Fruit fly (Drosophila melanogaster) whole organism, adult: ENCODE data around the gene Tollo.

Experiments
- CG11617 ChIP-seq: fragments of 200-800 bp; sonication (Bioruptor generic); optimal IDR thresholded peaks from 2 replicates; lab custom pipeline; 2017; ENCODE audit warnings: mild to moderate bottlenecking, missing biosample characterization, missing genetic modification reagents, missing genetic modification characterization
- CG12768 ChIP-seq: fragments of 200-800 bp; sonication (Bioruptor generic); optimal IDR thresholded peaks from 2 replicates; lab custom pipeline; 2017; ENCODE audit warnings: missing biosample characterization, missing genetic modification characterization, mild to moderate bottlenecking, moderate library complexity, missing genetic modification reagents
- CG14711 ChIP-seq: fragments of 200-800 bp; sonication (Bioruptor generic); optimal IDR thresholded peaks from 2 replicates; lab custom pipeline; 2018; ENCODE audit warnings: missing biosample characterization, mild to moderate bottlenecking, missing genetic modification characterization, moderate library complexity
- CG1620 ChIP-seq: fragments of 200-800 bp; sonication (Bioruptor generic); optimal IDR thresholded peaks from 2 replicates; lab custom pipeline; 2016; ENCODE audit warnings: missing biosample characterization, missing genetic modification characterization
- CG33017 ChIP-seq: fragments of 200-800 bp; sonication (Bioruptor generic); optimal IDR thresholded peaks from 2 replicates; lab custom pipeline; 2018; ENCODE audit warnings: missing biosample characterization, mild to moderate bottlenecking, missing genetic modification characterization, moderate library complexity
- CG5204 ChIP-seq: fragments of 200-800 bp; sonication (Bioruptor generic); optimal IDR thresholded peaks from 2 replicates; lab custom pipeline; 2016; ENCODE audit warnings: missing biosample characterization, missing genetic modification characterization
- CG7045 ChIP-seq: fragments of 200-800 bp; sonication (Bioruptor generic); optimal IDR thresholded peaks from 2 replicates; lab custom pipeline; 2017; ENCODE audit warnings: missing biosample characterization, mild to moderate bottlenecking, missing genetic modification characterization
- CG7101 ChIP-seq: fragments of 200-800 bp; sonication (Bioruptor generic); optimal IDR thresholded peaks from 2 replicates; lab custom pipeline; 2018; ENCODE audit warnings: missing biosample characterization, mild to moderate bottlenecking, missing genetic modification characterization, moderate library complexity
- Clk ChIP-seq: fragments of 200-800 bp; sonication (Bioruptor generic); optimal IDR thresholded peaks from 2 replicates; lab custom pipeline; 2017; ENCODE audit warnings: missing biosample characterization, missing genetic modification characterization
- Crg-1 ChIP-seq: fragments of 200-800 bp; sonication (Bioruptor generic); optimal IDR thresholded peaks from 2 replicates; lab custom pipeline; 2016; ENCODE audit warnings: missing biosample characterization, missing genetic modification characterization
- Hr96 ChIP-seq: fragments of 200-800 bp; sonication (Bioruptor generic); optimal IDR thresholded peaks from 2 replicates; lab custom pipeline; 2016; ENCODE audit warnings: missing biosample characterization, missing genetic modification characterization
- Mnt ChIP-seq: fragments of 200-800 bp; sonication (Bioruptor generic); optimal IDR thresholded peaks from 2 replicates; lab custom pipeline; 2016; ENCODE audit warnings: missing biosample characterization, mild to moderate bottlenecking, missing genetic modification characterization
- bab1 ChIP-seq: fragments of 200-800 bp; sonication (Bioruptor generic); optimal IDR thresholded peaks from 3 replicates; lab custom pipeline; 2019; ENCODE audit warnings: missing biosample characterization, mild to moderate bottlenecking, missing genetic modification characterization, moderate library complexity
- cic ChIP-seq: fragments of 200-800 bp; sonication (Bioruptor generic); optimal IDR thresholded peaks from 2 replicates; lab custom pipeline; 2017; ENCODE audit warnings: missing biosample characterization, mild to moderate bottlenecking, missing genetic modification characterization, moderate library complexity
- cnc ChIP-seq, 2 experiments: fragments of >200 bp; optimal IDR thresholded peaks; 2 replicates each; lab custom pipeline; 2017
- kay ChIP-seq: fragments of 200-800 bp; sonication (Bioruptor generic); peaks from one replicate; lab custom pipeline; 2016; ENCODE audit warnings: missing biosample characterization, missing genetic modification characterization, borderline replicate concordance
- ovo ChIP-seq: fragments of 200-800 bp; sonication (Bioruptor generic); optimal IDR thresholded peaks from 2 replicates; lab custom pipeline; 2016; ENCODE audit warnings: missing biosample characterization, missing genetic modification characterization
- pad ChIP-seq: fragments of 200-800 bp; sonication (Bioruptor generic); optimal IDR thresholded peaks from 3 replicates; lab custom pipeline; 2017; ENCODE audit warnings: missing biosample characterization, missing genetic modification characterization, mild to moderate bottlenecking, moderate library complexity, missing genetic modification reagents
- tj ChIP-seq: fragments of 200-800 bp; sonication (Bioruptor generic); optimal IDR thresholded peaks from 3 replicates; lab custom pipeline; 2017; ENCODE audit warnings: missing biosample characterization, mild to moderate bottlenecking, missing genetic modification characterization, moderate library complexity
- toe ChIP-seq: fragments of 200-800 bp; sonication (Bioruptor generic); optimal IDR thresholded peaks from 2 replicates; lab custom pipeline; 2016; ENCODE audit warnings: missing biosample characterization, missing genetic modification characterization

Tollo gene

DNA sequence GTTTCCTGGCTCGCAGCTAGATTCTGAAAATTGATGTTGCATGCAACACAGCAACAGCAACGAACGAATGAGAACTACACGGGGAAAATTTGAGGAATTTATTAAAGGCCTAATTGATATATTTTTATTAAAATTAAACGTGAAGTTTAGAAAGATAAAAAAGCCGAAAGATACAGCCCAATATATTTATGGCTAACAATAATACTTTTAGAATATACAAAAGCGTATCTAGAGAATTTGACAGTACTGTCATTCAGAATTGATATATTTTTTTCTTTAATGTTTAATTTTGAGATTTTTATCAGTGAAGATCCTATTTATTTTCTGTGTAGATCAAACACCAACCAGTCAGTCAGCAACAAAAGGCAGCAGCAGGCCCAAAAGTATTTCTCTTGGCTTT lies 5.3 kb downstream of the Tollo start:
- TF ChIP-seq CG7101 (tag; lab: Kevin White, UChicago), result no peak
- TF ChIP-seq kay, result no peak
- no peak for TF ChIP-seq tj (GFP tag; lab: Kevin White, UChicago)
- no peak for TF ChIP-seq CG11617
- TF ChIP-seq pad (GFP tag; lab: Kevin White, UChicago), result no peak
- TF ChIP-seq CG14711 (tag; lab: Kevin White, UChicago), result no peak
- TF ChIP-seq CG1620 (GFP tag; lab: Kevin White, UChicago), result no peak
- no peak for TF ChIP-seq cnc (optimal IDR thresholded peaks at IDR 0.05; lab: Kevin White, UChicago)
- no peak for TF ChIP-seq CG5204 (GFP tag; lab: Kevin White, UChicago)
- no peak for TF ChIP-seq CG12768 (GFP tag; lab: Kevin White, UChicago)
- no peak for TF ChIP-seq cic (GFP tag; lab: Kevin White, UChicago)
- TF ChIP-seq Mnt (GFP tag; lab: Kevin White, UChicago), result no peak
- TF ChIP-seq ovo (GFP tag; lab: Kevin White, UChicago), result no peak

DNA sequence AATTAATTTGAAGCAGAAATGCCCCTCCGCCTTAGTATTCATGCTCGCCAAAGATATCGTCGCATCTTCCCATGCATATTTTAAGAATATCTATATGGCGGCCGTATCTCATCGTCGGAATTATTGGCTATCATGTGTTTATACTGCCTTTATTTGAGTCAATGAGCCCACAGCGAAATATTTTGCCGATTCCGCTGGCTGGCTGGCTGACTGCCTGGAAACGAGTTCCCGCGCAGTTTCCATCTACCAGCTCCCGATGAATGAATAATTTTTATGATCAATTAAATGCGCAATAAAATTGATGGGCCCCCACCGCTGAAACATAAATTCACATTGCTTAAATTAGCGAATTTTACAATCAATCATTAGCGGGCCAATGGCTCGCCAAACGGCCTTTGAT lies 8.1 kb downstream of the Tollo start:
- TF ChIP-seq cnc (optimal IDR thresholded peaks at IDR 0.05; lab: Kevin White, UChicago), result no peak
- no peak for TF ChIP-seq CG1620 (GFP tag; lab: Kevin White, UChicago)
- no peak for TF ChIP-seq bab1
- no peak for TF ChIP-seq CG11617
- TF ChIP-seq CG7045 (GFP tag; lab: Kevin White, UChicago), result no peak
- TF ChIP-seq CG14711 (tag; lab: Kevin White, UChicago), result no peak
- no peak for TF ChIP-seq Hr96 (GFP tag; lab: Kevin White, UChicago)
- no peak for TF ChIP-seq ovo (GFP tag; lab: Kevin White, UChicago)
- no peak for TF ChIP-seq CG33017 (tag; lab: Kevin White, UChicago)
- TF ChIP-seq pad (GFP tag; lab: Kevin White, UChicago), result no peak
- TF ChIP-seq Crg-1 (GFP tag; lab: Kevin White, UChicago), result no peak
- TF ChIP-seq CG7101 (tag; lab: Kevin White, UChicago), result no peak
- TF ChIP-seq cic (GFP tag; lab: Kevin White, UChicago), result no peak
- no peak for TF ChIP-seq tj (GFP tag; lab: Kevin White, UChicago)
- no peak for TF ChIP-seq kay
- no peak for TF ChIP-seq Clk
- TF ChIP-seq toe (GFP tag; lab: Kevin White, UChicago), result no peak

DNA sequence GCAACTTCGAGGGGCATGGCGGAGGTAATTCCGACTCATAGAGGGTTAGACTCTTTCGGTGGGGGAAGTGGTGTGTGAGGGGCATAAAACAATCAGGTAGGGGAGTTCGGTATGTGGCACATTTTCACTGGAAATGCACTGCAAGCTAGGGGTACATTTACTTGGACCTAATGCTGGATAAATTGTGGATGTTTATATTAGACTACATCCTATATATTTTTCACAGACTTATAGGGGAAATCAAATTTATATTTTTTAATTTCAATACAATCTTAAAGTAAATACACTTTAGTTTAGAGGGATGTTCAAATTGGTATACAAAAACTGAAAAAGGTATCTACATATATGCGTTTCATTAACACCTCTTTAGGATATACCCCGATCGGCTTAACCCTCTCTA lies 10.3 kb downstream of the Tollo start:
- TF ChIP-seq tj (GFP tag; lab: Kevin White, UChicago), result no peak
- TF ChIP-seq CG7045 (GFP tag; lab: Kevin White, UChicago), result no peak
- no peak for TF ChIP-seq CG14711 (tag; lab: Kevin White, UChicago)
- TF ChIP-seq Clk, result no peak
- no peak for TF ChIP-seq CG12768 (GFP tag; lab: Kevin White, UChicago)

- no peak for TF ChIP-seq Crg-1 (GFP tag; lab: Kevin White, UChicago)
- no peak for TF ChIP-seq CG11617
- TF ChIP-seq bab1, result no peak
- TF ChIP-seq ovo (GFP tag; lab: Kevin White, UChicago), result no peak
- no peak for TF ChIP-seq CG14711 (tag; lab: Kevin White, UChicago)
- peak; percentile 58 for TF ChIP-seq tj (GFP tag; lab: Kevin White, UChicago)
These were observed 10.9 kb downstream of the Tollo start for dm6 chr3L:15246353-15246752.

DNA sequence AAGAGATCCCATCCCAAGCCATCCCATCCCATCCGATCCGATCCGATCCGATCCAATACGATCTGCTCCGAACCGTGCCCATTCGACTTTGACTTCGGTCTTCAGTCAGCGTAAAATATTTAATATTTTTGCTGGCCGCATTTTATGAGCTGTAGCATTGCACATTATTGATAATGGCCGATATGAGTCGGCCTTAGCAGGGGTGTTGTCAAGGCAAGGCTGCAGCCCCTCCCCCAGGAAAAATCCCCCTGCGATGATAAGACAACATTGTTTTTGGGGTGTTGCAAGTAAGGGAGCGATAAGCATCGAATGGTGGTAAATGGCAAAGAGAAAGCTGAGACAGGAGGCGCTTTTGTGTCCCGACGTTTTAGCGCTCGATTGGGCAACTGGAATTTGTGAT lies 12.0 kb downstream of the Tollo start:
- TF ChIP-seq ovo (GFP tag; lab: Kevin White, UChicago) (no peak), pad (GFP tag; lab: Kevin White, UChicago) (no peak), CG12768 (GFP tag; lab: Kevin White, UChicago) (no peak), Clk (no peak), CG7045 (GFP tag; lab: Kevin White, UChicago) (no peak), CG7101 (tag; lab: Kevin White, UChicago) (no peak), Crg-1 (GFP tag; lab: Kevin White, UChicago) (no peak), CG5204 (GFP tag; lab: Kevin White, UChicago) (no peak), cnc (optimal IDR thresholded peaks at IDR 0.05; lab: Kevin White, UChicago) (no peak), toe (GFP tag; lab: Kevin White, UChicago) (no peak), CG11617 (no peak), cic (GFP tag; lab: Kevin White, UChicago) (no peak), Hr96 (GFP tag; lab: Kevin White, UChicago) (no peak)

DNA sequence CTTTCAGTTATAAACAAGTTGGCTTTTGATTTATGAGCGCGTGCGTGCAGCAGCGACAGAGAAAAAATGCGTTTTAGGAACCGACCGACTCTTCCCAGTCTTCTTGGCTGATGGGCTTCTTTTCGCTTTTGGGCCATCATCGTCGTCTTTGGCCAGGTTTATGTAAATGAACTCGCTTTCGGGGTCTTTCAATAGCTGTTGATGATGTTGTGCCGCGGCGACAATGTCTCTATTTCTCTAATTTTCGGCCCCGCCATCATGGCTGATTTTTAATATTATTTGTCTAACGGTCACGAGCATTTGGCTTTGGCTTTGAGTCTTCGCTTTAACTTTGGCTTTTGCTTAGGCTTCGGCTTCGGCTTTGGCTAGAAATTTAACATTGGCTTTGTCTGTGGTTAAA lies 13.3 kb downstream of the Tollo start:
- no peak for TF ChIP-seq ovo (GFP tag; lab: Kevin White, UChicago)
- TF ChIP-seq cnc (optimal IDR thresholded peaks at IDR 0.05; lab: Kevin White, UChicago), result no peak
- no peak for TF ChIP-seq CG11617
- no peak for TF ChIP-seq Mnt (GFP tag; lab: Kevin White, UChicago)
- TF ChIP-seq CG33017 (tag; lab: Kevin White, UChicago), result no peak
- no peak for TF ChIP-seq cic (GFP tag; lab: Kevin White, UChicago)
- TF ChIP-seq tj (GFP tag; lab: Kevin White, UChicago), result no peak
- TF ChIP-seq CG5204 (GFP tag; lab: Kevin White, UChicago), result no peak
- no peak for TF ChIP-seq CG7045 (GFP tag; lab: Kevin White, UChicago)
- no peak for TF ChIP-seq CG1620 (GFP tag; lab: Kevin White, UChicago)
- TF ChIP-seq kay, result no peak

dm6 chr3L:15249729-15250128 lies 14.3 kb downstream of the Tollo start:
- TF ChIP-seq bab1 (no peak), CG1620 (GFP tag; lab: Kevin White, UChicago) (no peak), ovo (GFP tag; lab: Kevin White, UChicago) (no peak), CG7045 (GFP tag; lab: Kevin White, UChicago) (no peak), pad (GFP tag; lab: Kevin White, UChicago) (no peak), Clk (no peak), tj (GFP tag; lab: Kevin White, UChicago) (no peak), CG33017 (tag; lab: Kevin White, UChicago) (no peak), kay (no peak), toe (GFP tag; lab: Kevin White, UChicago) (no peak), CG14711 (tag; lab: Kevin White, UChicago) (no peak), CG12768 (GFP tag; lab: Kevin White, UChicago) (no peak), Hr96 (GFP tag; lab: Kevin White, UChicago) (no peak), cic (GFP tag; lab: Kevin White, UChicago) (no peak), cnc (optimal IDR thresholded peaks at IDR 0.05; lab: Kevin White, UChicago) (no peak), Crg-1 (GFP tag; lab: Kevin White, UChicago) (no peak), CG5204 (GFP tag; lab: Kevin White, UChicago) (no peak)
